Fruit fly (Drosophila melanogaster) whole organism, prepupa: ENCODE measurements around the gene ddbt.
A peak's percentile ranks its signal among the peaks of the same experiment; 100 is the strongest.

Experiments used
- Blimp-1 ChIP-seq: fragments of 200-800 bp; sonication (Bioruptor generic); optimal IDR thresholded peaks from 3 replicates; lab custom pipeline; 2017; ENCODE audit warnings: missing biosample characterization, missing genetic modification characterization, mild to moderate bottlenecking, moderate library complexity, missing genetic modification reagents
- CG10631 ChIP-seq: fragments of 200-800 bp; sonication (Bioruptor generic); optimal IDR thresholded peaks from 2 replicates; lab custom pipeline; 2016; ENCODE audit warnings: missing biosample characterization, missing genetic modification characterization
- CG10669 ChIP-seq: fragments of 200-800 bp; sonication (Bioruptor generic); optimal IDR thresholded peaks from 3 replicates; lab custom pipeline; 2018; ENCODE audit warnings: missing biosample characterization, mild to moderate bottlenecking, missing genetic modification characterization, moderate library complexity
- CG11294 ChIP-seq: fragments of 200-800 bp; sonication (Bioruptor generic); IDR thresholded peaks from 2 replicates; pipeline ENCODE4 v1.3.6; 2022; ENCODE audit warnings: missing biosample characterization, missing genetic modification characterization
- CG11762 ChIP-seq: fragments of 200-800 bp; sonication (Bioruptor generic); optimal IDR thresholded peaks from 3 replicates; lab custom pipeline; 2016; ENCODE audit warnings: missing biosample characterization, missing genetic modification characterization; ENCODE audit not compliant: insufficient read depth
- CG11902 ChIP-seq: fragments of 200-800 bp; sonication (Bioruptor generic); optimal IDR thresholded peaks from 3 replicates; lab custom pipeline; 2016; ENCODE audit warnings: missing biosample characterization, missing genetic modification characterization
- CG16779 ChIP-seq: fragments of 200-800 bp; sonication (Bioruptor generic); optimal IDR thresholded peaks from 3 replicates; lab custom pipeline; 2017; ENCODE audit warnings: missing biosample characterization, mild to moderate bottlenecking, missing genetic modification characterization
- CG31627 ChIP-seq: fragments of 200-800 bp; sonication (Bioruptor generic); optimal IDR thresholded peaks from 3 replicates; lab custom pipeline; 2016; ENCODE audit warnings: missing biosample characterization, missing genetic modification characterization
- CG34406 ChIP-seq: fragments of 200-800 bp; sonication (Bioruptor generic); optimal IDR thresholded peaks from 3 replicates; lab custom pipeline; 2016; ENCODE audit warnings: missing biosample characterization, missing genetic modification characterization
- CG3919 ChIP-seq: fragments of 200-800 bp; sonication (Bioruptor generic); optimal IDR thresholded peaks from 3 replicates; lab custom pipeline; 2016; ENCODE audit warnings: missing biosample characterization, missing genetic modification characterization
- CG4318 ChIP-seq: fragments of 200-800 bp; sonication (Bioruptor generic); optimal IDR thresholded peaks from 3 replicates; lab custom pipeline; 2017; ENCODE audit warnings: missing biosample characterization, mild to moderate bottlenecking, missing genetic modification characterization
- CG6163 ChIP-seq: fragments of 200-800 bp; sonication (Bioruptor generic); IDR thresholded peaks from 3 replicates; pipeline ENCODE4 v1.3.6; 2022; ENCODE audit warnings: missing biosample characterization, missing genetic modification characterization
- CG6276 ChIP-seq: fragments of 200-800 bp; sonication (Bioruptor generic); optimal IDR thresholded peaks from 2 replicates; lab custom pipeline; 2017; ENCODE audit warnings: missing biosample characterization, mild to moderate bottlenecking, missing genetic modification characterization
- CG6808 ChIP-seq: fragments of 200-800 bp; sonication (Bioruptor generic); optimal IDR thresholded peaks from 3 replicates; lab custom pipeline; 2017; ENCODE audit warnings: missing biosample characterization, missing genetic modification characterization, mild to moderate bottlenecking, moderate library complexity, missing genetic modification reagents
- CG6854 ChIP-seq: fragments of 200-800 bp; sonication (Bioruptor generic); optimal IDR thresholded peaks from 2 replicates; lab custom pipeline; 2017; ENCODE audit warnings: missing biosample characterization, mild to moderate bottlenecking, missing genetic modification characterization
- CG7368 ChIP-seq: fragments of 200-800 bp; sonication (Bioruptor generic); optimal IDR thresholded peaks from 3 replicates; lab custom pipeline; 2016; ENCODE audit warnings: missing biosample characterization, missing genetic modification characterization
- CG8119 ChIP-seq: fragments of 200-800 bp; sonication (Bioruptor generic); IDR thresholded peaks from 3 replicates; pipeline ENCODE4 v1.3.6; 2022; ENCODE audit warnings: missing biosample characterization, missing genetic modification characterization
- CG8632 ChIP-seq: fragments of 200-800 bp; sonication (Bioruptor generic); optimal IDR thresholded peaks from 3 replicates; lab custom pipeline; 2016; ENCODE audit warnings: missing biosample characterization, missing genetic modification characterization
- CG9139 ChIP-seq: fragments of 200-800 bp; sonication (Bioruptor generic); optimal IDR thresholded peaks from 3 replicates; lab custom pipeline; 2017; ENCODE audit warnings: missing biosample characterization, mild to moderate bottlenecking, missing genetic modification characterization
- Eip78C ChIP-seq: fragments of 200-800 bp; sonication (Bioruptor generic); peaks from one replicate; lab custom pipeline; 2016; ENCODE audit warnings: missing biosample characterization, missing genetic modification characterization
- Eip93F ChIP-seq: fragments of 200-800 bp; sonication (Bioruptor generic); optimal IDR thresholded peaks from 2 replicates; lab custom pipeline; 2016; ENCODE audit warnings: missing biosample characterization, mild to moderate bottlenecking, missing genetic modification characterization
- Ets21C ChIP-seq: fragments of 200-800 bp; sonication (Bioruptor generic); optimal IDR thresholded peaks from 3 replicates; lab custom pipeline; 2016; ENCODE audit warnings: missing biosample characterization, missing genetic modification characterization
- Ets96B ChIP-seq: fragments of 200-800 bp; optimal IDR thresholded peaks from 2 replicates; lab custom pipeline; 2019; ENCODE audit warnings: missing biosample characterization, mild to moderate bottlenecking, missing genetic modification characterization, moderate library complexity
- Hr38 ChIP-seq: sonication (Bioruptor generic); optimal IDR thresholded peaks from 2 replicates; lab custom pipeline; 2016; ENCODE audit warnings: missing biosample characterization, missing genetic modification characterization
- Hr39 ChIP-seq: fragments of 200-800 bp; sonication (Bioruptor generic); optimal IDR thresholded peaks from 2 replicates; lab custom pipeline; 2016; ENCODE audit warnings: missing biosample characterization, missing genetic modification characterization
- Hr4 ChIP-seq: fragments of 200-800 bp; sonication (Bioruptor generic); optimal IDR thresholded peaks from 3 replicates; lab custom pipeline; 2016; ENCODE audit warnings: missing biosample characterization, missing genetic modification characterization
- Lpt ChIP-seq: fragments of 200-800 bp; sonication (Bioruptor generic); optimal IDR thresholded peaks from 3 replicates; lab custom pipeline; 2016; ENCODE audit warnings: missing biosample characterization, missing genetic modification characterization
- OdsH ChIP-seq: fragments of 200-800 bp; sonication (Bioruptor generic); optimal IDR thresholded peaks from 3 replicates; lab custom pipeline; 2016; ENCODE audit warnings: missing biosample characterization, missing genetic modification characterization
- Smox ChIP-seq: fragments of 200-800 bp; sonication (Bioruptor generic); optimal IDR thresholded peaks from 3 replicates; lab custom pipeline; 2016; ENCODE audit warnings: missing biosample characterization, missing genetic modification characterization
- Sox102F ChIP-seq: fragments of 200-800 bp; sonication (Bioruptor generic); optimal IDR thresholded peaks from 2 replicates; lab custom pipeline; 2016; ENCODE audit warnings: missing biosample characterization, mild to moderate bottlenecking, missing genetic modification characterization
- Sox15 ChIP-seq: fragments of 200-800 bp; sonication (Bioruptor generic); optimal IDR thresholded peaks from 3 replicates; lab custom pipeline; 2016; ENCODE audit warnings: missing biosample characterization, missing genetic modification characterization
- acj6 ChIP-seq: fragments of 200-800 bp; sonication (Bioruptor generic); optimal IDR thresholded peaks from 3 replicates; lab custom pipeline; 2016; ENCODE audit warnings: missing biosample characterization, missing genetic modification characterization
- cyc ChIP-seq: fragments of 200-800 bp; sonication (Bioruptor generic); optimal IDR thresholded peaks from 3 replicates; lab custom pipeline; 2016; ENCODE audit warnings: missing biosample characterization, missing genetic modification characterization
- eg ChIP-seq: fragments of 200-800 bp; sonication (Bioruptor generic); IDR thresholded peaks from 3 replicates; pipeline ENCODE4 v1.3.6; 2022; ENCODE audit warnings: missing biosample characterization, missing genetic modification characterization
- esn ChIP-seq: fragments of 200-800 bp; sonication (Bioruptor generic); optimal IDR thresholded peaks from 2 replicates; lab custom pipeline; 2016; ENCODE audit warnings: missing biosample characterization, mild to moderate bottlenecking, missing genetic modification characterization, moderate library complexity
- fd59A ChIP-seq: fragments of 200-800 bp; sonication (Bioruptor generic); optimal IDR thresholded peaks from 2 replicates; lab custom pipeline; 2017; ENCODE audit warnings: missing biosample characterization, mild to moderate bottlenecking, missing genetic modification characterization, missing genetic modification reagents
- fd85E ChIP-seq: fragments of 200-800 bp; sonication (Bioruptor generic); optimal IDR thresholded peaks from 3 replicates; lab custom pipeline; 2016; ENCODE audit warnings: missing biosample characterization, missing genetic modification characterization
- fkh ChIP-seq: fragments of 200-800 bp; sonication (Bioruptor generic); optimal IDR thresholded peaks from 3 replicates; lab custom pipeline; 2017; ENCODE audit warnings: missing biosample characterization, mild to moderate bottlenecking, missing genetic modification characterization, moderate library complexity
- lz ChIP-seq: fragments of 200-800 bp; sonication (Bioruptor generic); optimal IDR thresholded peaks from 3 replicates; lab custom pipeline; 2016; ENCODE audit warnings: missing biosample characterization, missing genetic modification characterization
- net ChIP-seq: fragments of 200-800 bp; sonication (Bioruptor generic); optimal IDR thresholded peaks from 3 replicates; lab custom pipeline; 2016; ENCODE audit warnings: missing biosample characterization, missing genetic modification characterization
- pdm3 ChIP-seq: fragments of 200-800 bp; sonication (Bioruptor generic); optimal IDR thresholded peaks from 3 replicates; lab custom pipeline; 2016; ENCODE audit warnings: missing biosample characterization, missing genetic modification characterization
- salr ChIP-seq, 2 experiments: fragments of 200-800 bp; sonication (Bioruptor generic); optimal IDR thresholded peaks; 3 replicates each; lab custom pipeline; 2016 to 2018; ENCODE audit warnings: missing biosample characterization in 2 of 2, missing genetic modification characterization in 2 of 2, mild to moderate bottlenecking in 1 of 2
- topi ChIP-seq: fragments of 200-800 bp; sonication (Bioruptor generic); optimal IDR thresholded peaks from 3 replicates; lab custom pipeline; 2016; ENCODE audit warnings: missing biosample characterization, missing genetic modification characterization
- vri ChIP-seq: fragments of 200-800 bp; sonication (Bioruptor generic); optimal IDR thresholded peaks from 3 replicates; lab custom pipeline; 2016; ENCODE audit warnings: missing biosample characterization, mild to moderate bottlenecking, missing genetic modification characterization

The ddbt gene

DNA sequence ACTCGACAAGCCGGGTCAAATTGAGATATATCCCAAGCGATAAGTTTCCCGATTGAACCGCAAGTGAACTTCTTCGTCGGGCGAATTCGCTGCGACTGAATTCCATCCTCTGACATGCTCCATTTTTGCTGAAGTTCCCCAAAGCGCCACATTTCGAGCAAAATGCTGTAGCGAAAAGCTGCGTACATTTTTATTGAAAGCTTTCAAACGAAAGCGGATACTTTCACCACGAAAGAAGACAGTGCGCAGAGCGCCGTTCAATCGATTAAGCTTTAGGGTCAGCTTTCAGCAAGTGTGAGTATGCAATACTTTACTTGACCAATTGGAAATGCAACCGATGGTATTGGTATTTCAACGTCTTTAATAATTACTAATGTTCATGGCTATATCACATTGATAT is 26.0 kb downstream of the ddbt start, which contains the start of gene mthl10:
Gene mthl10, minus strand, starts transcription at position 77 of the 400 bp plus-strand sequence.
- TF ChIP-seq Hr4 (GFP tag; lab: Kevin White, UChicago) (no peak), CG4318 (GFP tag; lab: Kevin White, UChicago) (no peak), CG16779 (tag; lab: Kevin White, UChicago) (no peak), pdm3 (GFP tag; lab: Kevin White, UChicago) (no peak), CG3919 (no peak), CG10631 (GFP tag; lab: Kevin White, UChicago) (no peak)

DNA sequence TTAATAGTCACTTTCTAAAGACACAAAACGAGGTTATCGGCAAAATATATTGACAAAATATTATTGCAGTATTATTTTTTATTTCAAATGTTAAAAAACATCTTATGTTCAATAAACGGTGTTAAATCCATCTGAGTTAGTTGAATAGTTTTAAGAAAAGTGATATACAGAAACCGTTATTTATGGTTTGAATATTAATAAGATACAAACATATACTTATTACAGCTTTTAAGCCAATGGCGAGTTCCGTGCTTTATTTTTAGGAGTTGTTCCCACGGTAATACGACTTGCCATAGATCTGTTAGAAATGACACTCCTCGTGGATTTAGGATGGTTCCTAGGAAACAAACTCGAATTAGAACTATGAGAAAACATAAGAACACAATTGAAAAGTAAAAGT is 26.4 kb downstream of the ddbt start:
- TF ChIP-seq Eip78C (GFP tag; lab: Kevin White, UChicago) = peak; percentile 62
- TF ChIP-seq Ets21C = no peak

DNA sequence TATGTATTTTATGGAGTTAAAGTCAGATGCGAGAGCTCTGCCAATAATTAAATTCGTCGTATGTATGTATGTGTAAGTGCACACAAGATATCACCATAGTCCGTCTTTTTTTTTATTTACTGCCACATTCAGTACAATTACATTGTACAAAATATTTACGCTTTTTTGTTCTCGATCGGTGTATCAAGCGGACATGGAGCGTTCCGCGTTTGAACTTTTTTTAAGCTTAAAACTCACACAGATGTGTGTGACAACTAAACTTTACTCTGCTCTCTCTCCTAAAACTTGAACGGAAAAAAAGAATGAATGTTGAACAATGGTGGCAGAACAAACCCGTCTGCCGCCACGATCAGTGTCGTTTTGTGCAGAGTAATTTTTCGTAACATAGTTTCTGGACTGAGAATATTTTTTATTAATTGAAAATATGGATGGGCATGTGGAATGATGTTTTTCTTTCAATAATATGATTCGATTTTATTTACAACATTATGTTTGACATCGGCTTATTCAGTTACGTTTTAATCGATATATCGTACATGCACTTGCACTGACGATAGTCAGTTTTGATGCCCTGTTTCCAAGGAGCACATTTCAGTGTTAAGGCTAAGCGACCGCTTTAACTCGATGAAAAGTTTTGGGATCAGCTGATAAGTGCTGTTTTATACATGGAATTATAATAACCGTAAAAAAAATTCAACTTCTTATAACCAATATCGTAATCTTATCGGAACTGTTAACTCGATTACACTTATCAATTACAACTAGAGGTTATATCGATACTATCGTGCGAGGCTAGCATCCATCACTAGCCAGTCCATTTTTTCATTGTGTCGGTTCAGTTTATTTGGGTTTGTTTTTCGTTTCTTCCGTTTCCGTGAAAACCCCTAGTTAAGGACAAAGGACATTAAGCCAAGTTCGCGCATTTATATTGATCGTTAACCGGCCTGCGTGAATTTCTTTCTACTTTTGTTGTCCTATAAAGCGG is 30.1 kb downstream of the ddbt start, which contains the start of gene mth:
Gene mth, minus strand, starts transcription at position 302 of the 985 bp plus-strand sequence.
- TF ChIP-seq CG10669 (no peak), OdsH (peak; percentile 25), topi (GFP tag; lab: Kevin White, UChicago) (peak; percentile 45), Hr39 (GFP tag; lab: Kevin White, UChicago) (peak; percentile 74), CG3919 (peak; percentile 38), Lpt (GFP tag; lab: Kevin White, UChicago) (no peak), CG11294 (0 out of 2 replicates have a peak, but pooled peaks have one; percentile 9), Eip78C (GFP tag; lab: Kevin White, UChicago) (peak; percentile 53), vri (GFP tag; lab: Kevin White, UChicago) (peak; percentile 29), acj6 (GFP tag; lab: Kevin White, UChicago) (peak; percentile 45), CG9139 (GFP tag; lab: Kevin White, UChicago) (peak; percentile 29), Hr38 (no peak), CG6163 (GFP tag; lab: Robert Waterston, UW) (peak; percentile 33; the same call in 2 of the 3 replicates), CG8632 (no peak), Hr4 (GFP tag; lab: Kevin White, UChicago) (peak; percentile 31), CG4318 (GFP tag; lab: Kevin White, UChicago) (no peak), CG7368 (GFP tag; lab: Kevin White, UChicago) (peak; percentile 4), esn (peak; percentile 62), CG10631 (GFP tag; lab: Kevin White, UChicago) (peak; percentile 49), Eip93F (no peak), fkh (GFP tag; lab: Kevin White, UChicago) (peak; percentile 52), Smox (GFP tag; lab: Kevin White, UChicago) (no peak), CG16779 (tag; lab: Kevin White, UChicago) (peak; percentile 22), cyc (peak; percentile 62), CG31627 (peak; percentile 68), CG34406 (GFP tag; lab: Kevin White, UChicago) (no peak), CG11762 (GFP tag; lab: Kevin White, UChicago) (no peak), salr (GFP tag; optimal IDR thresholded peaks at IDR 0.05; lab: Kevin White, UChicago) (no peak), Sox15 (GFP tag; lab: Kevin White, UChicago) (peak; percentile 6), Sox102F (peak; percentile 2), eg (GFP tag; lab: Robert Waterston, UW) (peak; percentile 16), CG11902 (no peak), CG8119 (GFP tag; lab: Robert Waterston, UW) (0 out of 3 replicates have a peak, but pooled peaks have one; percentile 15), Blimp-1 (GFP tag; lab: Kevin White, UChicago) (no peak), fd59A (GFP tag; lab: Kevin White, UChicago) (no peak), lz (peak; percentile 69), Ets96B (tag; lab: Kevin White, UChicago) (peak; percentile 13), net (GFP tag; lab: Kevin White, UChicago) (peak; percentile 28), CG6276 (GFP tag; lab: Kevin White, UChicago) (peak; percentile 60), CG6854 (GFP tag; lab: Kevin White, UChicago) (peak; percentile 55), fd85E (GFP tag; lab: Kevin White, UChicago) (peak; percentile 52), CG6808 (GFP tag; lab: Kevin White, UChicago) (no peak)
